Fruit fly (Drosophila melanogaster) whole organism, embryonic: ENCODE measurements around the gene LysD.
A peak's percentile ranks its signal among the peaks of the same experiment; 100 is the strongest.

Experiments
- Adf1 ChIP-seq: fragments of 200-800 bp; sonication (Bioruptor generic); IDR thresholded peaks from 2 replicates; pipeline ENCODE4 v1.3.6; 2022; ENCODE audit warnings: missing biosample characterization, missing genetic modification characterization
- Asciz ChIP-seq: fragments of 200-800 bp; sonication (Bioruptor generic); optimal IDR thresholded peaks from 2 replicates; lab custom pipeline; 2017; ENCODE audit warnings: missing biosample characterization, mild to moderate bottlenecking, missing genetic modification characterization, missing genetic modification reagents
- B-H2 ChIP-seq: fragments of 200-800 bp; sonication (Bioruptor generic); optimal IDR thresholded peaks from 2 replicates; lab custom pipeline; 2018; ENCODE audit warnings: missing biosample characterization, mild to moderate bottlenecking, missing genetic modification characterization
- CG11504 ChIP-seq: fragments of 200-800 bp; sonication (Bioruptor generic); optimal IDR thresholded peaks from 3 replicates; lab custom pipeline; 2019; ENCODE audit warnings: missing biosample characterization, mild to moderate bottlenecking, missing genetic modification characterization, moderate library complexity
- CG11560 ChIP-seq: fragments of 200-800 bp; sonication (Bioruptor generic); IDR thresholded peaks from 3 replicates; pipeline ENCODE4 v1.3.6; 2022; ENCODE audit warnings: missing biosample characterization, missing genetic modification characterization
- CG11695 ChIP-seq: fragments of 200-800 bp; sonication (Bioruptor generic); IDR thresholded peaks from 3 replicates; pipeline ENCODE4 v1.3.6; 2022; ENCODE audit warnings: missing biosample characterization, missing genetic modification characterization
- CG11723 ChIP-seq: fragments of 200-800 bp; sonication (Bioruptor generic); optimal IDR thresholded peaks from 2 replicates; lab custom pipeline; 2017; ENCODE audit warnings: missing biosample characterization, mild to moderate bottlenecking, missing genetic modification characterization
- CG1233 ChIP-seq: fragments of 200-800 bp; sonication (Bioruptor generic); optimal IDR thresholded peaks from 4 replicates; lab custom pipeline; 2018; ENCODE audit warnings: missing biosample characterization, mild to moderate bottlenecking, missing genetic modification characterization
- CG12744 ChIP-seq: fragments of 200-800 bp; sonication (Bioruptor generic); optimal IDR thresholded peaks from 2 replicates; lab custom pipeline; 2016; ENCODE audit warnings: missing biosample characterization, missing genetic modification characterization
- CG13287 ChIP-seq: fragments of 200-800 bp; sonication (Bioruptor generic); IDR thresholded peaks from 2 replicates; pipeline ENCODE4 v1.3.6; 2022; ENCODE audit warnings: missing biosample characterization, missing genetic modification characterization; ENCODE audit not compliant: partially characterized antibody
- CG13424 ChIP-seq: fragments of 200-800 bp; sonication (Bioruptor generic); optimal IDR thresholded peaks from 2 replicates; lab custom pipeline; 2019; ENCODE audit warnings: missing biosample characterization, mild to moderate bottlenecking, missing genetic modification characterization, moderate library complexity
- CG15073 ChIP-seq: fragments of 200-800 bp; sonication (Bioruptor generic); optimal IDR thresholded peaks from 2 replicates; lab custom pipeline; 2016; ENCODE audit warnings: missing biosample characterization, missing genetic modification characterization
- CG16779 ChIP-seq: fragments of 200-800 bp; sonication (Bioruptor generic); IDR thresholded peaks from 2 replicates; pipeline ENCODE4 v1.3.6; 2022; ENCODE audit warnings: missing biosample characterization, missing genetic modification characterization
- CG17186 ChIP-seq: fragments of 200-800 bp; sonication (Bioruptor generic); optimal IDR thresholded peaks from 3 replicates; lab custom pipeline; 2017; ENCODE audit warnings: missing biosample characterization, missing genetic modification reagents, missing genetic modification characterization
- CG17802 ChIP-seq: fragments of 200-800 bp; sonication (Bioruptor generic); optimal IDR thresholded peaks from 2 replicates; lab custom pipeline; 2018; ENCODE audit warnings: missing biosample characterization, mild to moderate bottlenecking, missing genetic modification characterization, moderate library complexity
- CG18619 ChIP-seq: fragments of 200-800 bp; sonication (Bioruptor generic); optimal IDR thresholded peaks from 3 replicates; lab custom pipeline; 2017; ENCODE audit warnings: missing biosample characterization, mild to moderate bottlenecking, missing genetic modification characterization
- CG3847 ChIP-seq: fragments of 200-800 bp; sonication (Bioruptor generic); IDR thresholded peaks from 2 replicates; pipeline ENCODE4 v1.3.6; 2022; ENCODE audit warnings: missing biosample characterization, missing genetic modification characterization
- CG43689 ChIP-seq: fragments of 200-800 bp; sonication (Bioruptor generic); IDR thresholded peaks from 2 replicates; pipeline ENCODE4 v1.3.6; 2022; ENCODE audit warnings: missing biosample characterization, missing genetic modification characterization
- CG4707 ChIP-seq: fragments of 200-800 bp; sonication (Bioruptor generic); optimal IDR thresholded peaks from 2 replicates; lab custom pipeline; 2018; ENCODE audit warnings: missing biosample characterization, mild to moderate bottlenecking, missing genetic modification characterization, moderate library complexity
- CG4854 ChIP-seq: fragments of 200-800 bp; sonication (Bioruptor generic); optimal IDR thresholded peaks from 2 replicates; lab custom pipeline; 2016; ENCODE audit warnings: missing biosample characterization, missing genetic modification characterization, inconsistent platforms
- CG7271 ChIP-seq: fragments of 200-800 bp; sonication (Bioruptor generic); optimal IDR thresholded peaks from 2 replicates; lab custom pipeline; 2018; ENCODE audit warnings: missing biosample characterization, mild to moderate bottlenecking, missing genetic modification characterization, moderate library complexity
- CG7556 ChIP-seq: fragments of 200-800 bp; sonication (Bioruptor generic); optimal IDR thresholded peaks from 2 replicates; lab custom pipeline; 2017; ENCODE audit warnings: missing biosample characterization, mild to moderate bottlenecking, missing genetic modification characterization
- CG8281 ChIP-seq: fragments of 200-800 bp; sonication (Bioruptor generic); optimal IDR thresholded peaks from 2 replicates; lab custom pipeline; 2018; ENCODE audit warnings: missing biosample characterization, mild to moderate bottlenecking, missing genetic modification characterization, moderate library complexity
- CG8765 ChIP-seq: fragments of 200-800 bp; sonication (Bioruptor generic); IDR thresholded peaks from 2 replicates; pipeline ENCODE4 v1.3.6; 2022; ENCODE audit warnings: missing biosample characterization, missing genetic modification characterization
- Deaf1 ChIP-seq: fragments of 200-800 bp; optimal IDR thresholded peaks from 3 replicates; lab custom pipeline; 2019; ENCODE audit warnings: missing biosample characterization, mild to moderate bottlenecking, missing genetic modification characterization, moderate library complexity
- Doc3 ChIP-seq: fragments of 200-800 bp; sonication (Bioruptor generic); IDR thresholded peaks from 3 replicates; pipeline ENCODE4 v1.3.6; 2022; ENCODE audit warnings: missing biosample characterization, missing genetic modification characterization; ENCODE audit not compliant: partially characterized antibody
- Eip74EF ChIP-seq, 2 experiments: fragments of 200-800 bp in 1 of 2; fragments of >200 bp in 1 of 2; sonication (Bioruptor generic) in 1 of 2; optimal IDR thresholded peaks; 2 replicates each; lab custom pipeline; 2017 to 2019; ENCODE audit warnings: missing biosample characterization in 2 of 2, missing genetic modification characterization in 2 of 2, mild to moderate bottlenecking in 1 of 2, moderate library complexity in 1 of 2
- HLH54F ChIP-seq: fragments of 200-800 bp; sonication (Bioruptor generic); optimal IDR thresholded peaks from 3 replicates; lab custom pipeline; 2016; ENCODE audit warnings: missing biosample characterization, missing genetic modification characterization
- Hmx ChIP-seq: fragments of 200-800 bp; sonication (Bioruptor generic); optimal IDR thresholded peaks from 2 replicates; lab custom pipeline; 2016; ENCODE audit warnings: missing biosample characterization, missing genetic modification characterization
- Neu2 ChIP-seq: fragments of 200-800 bp; sonication (Bioruptor generic); optimal IDR thresholded peaks from 3 replicates; lab custom pipeline; 2016; ENCODE audit warnings: missing biosample characterization, missing genetic modification characterization, borderline replicate concordance
- Sin3A ChIP-seq: fragments of >200 bp; optimal IDR thresholded peaks from 2 replicates; lab custom pipeline; 2018
- Sox100B ChIP-seq: fragments of 200-800 bp; sonication (Bioruptor generic); optimal IDR thresholded peaks from 3 replicates; lab custom pipeline; 2018; ENCODE audit warnings: missing biosample characterization, mild to moderate bottlenecking, missing genetic modification characterization
- Stat92E ChIP-seq, 3 experiments: fragments of >200 bp in 2 of 3; fragments of 200-800 bp in 1 of 3; sonication (Bioruptor generic) in 1 of 3; optimal IDR thresholded peaks; 2 replicates each; lab custom pipeline; 2017 to 2019; ENCODE audit warnings: missing biosample characterization in 3 of 3, missing genetic modification characterization in 3 of 3, mild to moderate bottlenecking in 1 of 3, moderate library complexity in 1 of 3
- bowl ChIP-seq: fragments of 200-800 bp; sonication (Bioruptor generic); IDR thresholded peaks from 2 replicates; pipeline ENCODE4 v1.3.6; 2022; ENCODE audit warnings: missing biosample characterization, missing genetic modification characterization
- bsh ChIP-seq, 2 experiments: fragments of 200-800 bp; sonication (Bioruptor generic); optimal IDR thresholded peaks; 2 replicates each; lab custom pipeline; 2017 to 2018; ENCODE audit warnings: mild to moderate bottlenecking in 2 of 2, missing biosample characterization in 2 of 2, missing genetic modification characterization in 2 of 2, moderate library complexity in 1 of 2
- cas ChIP-seq: fragments of 200-800 bp; sonication (Bioruptor generic); IDR thresholded peaks from 2 replicates; pipeline ENCODE4 v1.3.6; 2022; ENCODE audit warnings: missing biosample characterization, missing genetic modification characterization
- chn ChIP-seq: fragments of 200-800 bp; sonication (Bioruptor generic); optimal IDR thresholded peaks from 2 replicates; lab custom pipeline; 2016; ENCODE audit warnings: missing biosample characterization, missing genetic modification characterization
- en ChIP-seq: fragments of 200-800 bp; sonication (Bioruptor generic); optimal IDR thresholded peaks from 2 replicates; lab custom pipeline; 2016; ENCODE audit warnings: missing biosample characterization, missing genetic modification characterization
- ftz-f1 ChIP-seq: fragments of 200-800 bp; sonication (Bioruptor generic); optimal IDR thresholded peaks from 2 replicates; lab custom pipeline; 2016; ENCODE audit warnings: missing biosample characterization, missing genetic modification characterization
- gcm ChIP-seq: fragments of 200-800 bp; sonication (Bioruptor generic); optimal IDR thresholded peaks from 2 replicates; lab custom pipeline; 2019; ENCODE audit warnings: missing biosample characterization, mild to moderate bottlenecking, missing genetic modification characterization, moderate library complexity
- kni ChIP-seq: fragments of 200-800 bp; sonication (Bioruptor generic); optimal IDR thresholded peaks from 3 replicates; lab custom pipeline; 2017; ENCODE audit warnings: mild to moderate bottlenecking, missing biosample characterization, missing genetic modification reagents, missing genetic modification characterization
- nerfin-2 ChIP-seq: fragments of 200-800 bp; sonication (Bioruptor generic); IDR thresholded peaks from 2 replicates; pipeline ENCODE4 v1.3.6; 2022; ENCODE audit warnings: missing biosample characterization, missing genetic modification characterization; ENCODE audit not compliant: partially characterized antibody
- pnt ChIP-seq: fragments of 200-800 bp; sonication (Bioruptor generic); optimal IDR thresholded peaks from 3 replicates; lab custom pipeline; 2016; ENCODE audit warnings: missing biosample characterization, missing genetic modification characterization
- ro ChIP-seq: fragments of 200-800 bp; sonication (Bioruptor generic); IDR thresholded peaks from 2 replicates; pipeline ENCODE4 v1.3.6; 2022; ENCODE audit warnings: missing biosample characterization, missing genetic modification characterization
- row ChIP-seq: fragments of 200-800 bp; sonication (Bioruptor generic); IDR thresholded peaks from 3 replicates; pipeline ENCODE4 v1.3.6; 2022; ENCODE audit warnings: missing biosample characterization, missing genetic modification characterization
- salm ChIP-seq: fragments of 200-800 bp; sonication (Bioruptor generic); optimal IDR thresholded peaks from 2 replicates; lab custom pipeline; 2018; ENCODE audit warnings: missing biosample characterization, mild to moderate bottlenecking, missing genetic modification characterization
- slou ChIP-seq: fragments of 200-800 bp; sonication (Bioruptor generic); optimal IDR thresholded peaks from 3 replicates; lab custom pipeline; 2016; ENCODE audit warnings: missing biosample characterization, missing genetic modification characterization
- sqz ChIP-seq: fragments of 200-800 bp; sonication (Bioruptor generic); optimal IDR thresholded peaks from 3 replicates; lab custom pipeline; 2018; ENCODE audit warnings: missing biosample characterization, mild to moderate bottlenecking, missing genetic modification characterization
- tin ChIP-seq: fragments of 200-800 bp; sonication (Bioruptor generic); optimal IDR thresholded peaks from 3 replicates; lab custom pipeline; 2016; ENCODE audit warnings: missing biosample characterization, missing genetic modification characterization
- tna ChIP-seq: fragments of 200-800 bp; sonication (Bioruptor generic); IDR thresholded peaks from 2 replicates; pipeline ENCODE4 v1.3.6; 2022; ENCODE audit warnings: missing biosample characterization, missing genetic modification characterization; ENCODE audit not compliant: partially characterized antibody
- z ChIP-seq: fragments of 200-800 bp; sonication (Bioruptor generic); IDR thresholded peaks from 3 replicates; pipeline ENCODE4 v1.3.6; 2022; ENCODE audit warnings: missing biosample characterization, missing genetic modification characterization

Gene LysD

dm6 chr3L:1178115-1178583, 32.8 kb downstream of the LysD start (continued):
- no peak for TF ChIP-seq Stat92E (GFP tag; optimal IDR thresholded peaks at IDR 0.05; lab: Kevin White, UChicago)
- TF ChIP-seq CG7271 (tag; lab: Kevin White, UChicago), result no peak
- peak; percentile 97 for TF ChIP-seq Deaf1
- TF ChIP-seq B-H2 (GFP tag; lab: Kevin White, UChicago), result no peak
- no peak for TF ChIP-seq CG18619 (GFP tag; lab: Kevin White, UChicago)
- TF ChIP-seq ro, result no peak
- no peak for TF ChIP-seq kni (GFP tag; lab: Kevin White, UChicago)
- peak; percentile 14 for TF ChIP-seq ftz-f1
- TF ChIP-seq HLH54F, result no peak
- TF ChIP-seq z (GFP tag; lab: Robert Waterston, UW), result 0 out of 3 replicates have a peak, but pooled peaks have one; percentile 4
- no peak for TF ChIP-seq Asciz
- TF ChIP-seq CG8281 (tag; lab: Kevin White, UChicago), result no peak
- no peak for TF ChIP-seq pnt
- TF ChIP-seq gcm, result no peak
- no peak for TF ChIP-seq CG17186
- TF ChIP-seq CG1233 (GFP tag; lab: Kevin White, UChicago), result no peak
- TF ChIP-seq CG17802 (tag; lab: Kevin White, UChicago), result no peak
- no peak for TF ChIP-seq bowl (GFP tag; lab: Robert Waterston, UW)
- peak; percentile 47; the same call in 1 of the 2 replicates for TF ChIP-seq CG13287 (GFP tag; lab: Robert Waterston, UW)
- no peak for TF ChIP-seq slou
- no peak for TF ChIP-seq CG3847 (GFP tag; lab: Robert Waterston, UW)
- TF ChIP-seq tna (GFP tag; lab: Robert Waterston, UW), result no peak
- no peak for TF ChIP-seq Eip74EF (GFP tag; optimal IDR thresholded peaks at IDR 0.05; lab: Kevin White, UChicago)
- no peak for TF ChIP-seq CG16779 (GFP tag; lab: Robert Waterston, UW)
- no peak for TF ChIP-seq CG12744 (GFP tag; lab: Kevin White, UChicago)
- peak; percentile 41 for TF ChIP-seq sqz (GFP tag; lab: Kevin White, UChicago)
- TF ChIP-seq Sox100B (GFP tag; lab: Kevin White, UChicago), result no peak
- TF ChIP-seq CG13424, result no peak
- TF ChIP-seq cas (GFP tag; lab: Robert Waterston, UW), result no peak
- TF ChIP-seq Sin3A (lab: Kevin White, UChicago), result no peak
- TF ChIP-seq CG15073, result no peak
- TF ChIP-seq CG7556 (GFP tag; lab: Kevin White, UChicago), result no peak
- TF ChIP-seq en, result no peak
- TF ChIP-seq CG8765 (GFP tag; lab: Robert Waterston, UW), result no peak
- TF ChIP-seq row (GFP tag; lab: Robert Waterston, UW), result no peak
- peak; percentile 87 for TF ChIP-seq Adf1 (GFP tag; lab: Robert Waterston, UW)
- TF ChIP-seq CG43689 (GFP tag; lab: Robert Waterston, UW), result no peak
- no peak for TF ChIP-seq salm (tag; lab: Kevin White, UChicago)
- TF ChIP-seq Neu2 (GFP tag; lab: Kevin White, UChicago), result no peak
- no peak for TF ChIP-seq CG4854 (GFP tag; lab: Kevin White, UChicago)
- no peak for TF ChIP-seq Hmx (GFP tag; lab: Kevin White, UChicago)
- TF ChIP-seq CG11723 (GFP tag; lab: Kevin White, UChicago), result no peak
- TF ChIP-seq chn (GFP tag; lab: Kevin White, UChicago), result no peak
- no peak for TF ChIP-seq CG11504 (tag; lab: Kevin White, UChicago)
- no peak for TF ChIP-seq tin (GFP tag; lab: Kevin White, UChicago)
- TF ChIP-seq CG11695, result no peak
- no peak for TF ChIP-seq CG4707 (GFP tag; lab: Kevin White, UChicago)
- peak in 1 of 2 experiments; percentile 40 for TF ChIP-seq bsh (GFP tag; optimal IDR thresholded peaks at IDR 0.05; lab: Kevin White, UChicago)
- TF ChIP-seq Doc3, result no peak
- TF ChIP-seq nerfin-2 (GFP tag; lab: Robert Waterston, UW), result no peak
- no peak for TF ChIP-seq CG11560 (tag; lab: Robert Waterston, UW)
